ENCODE assay signal across 1 fruit fly cellular context in the genomic region with DNA sequence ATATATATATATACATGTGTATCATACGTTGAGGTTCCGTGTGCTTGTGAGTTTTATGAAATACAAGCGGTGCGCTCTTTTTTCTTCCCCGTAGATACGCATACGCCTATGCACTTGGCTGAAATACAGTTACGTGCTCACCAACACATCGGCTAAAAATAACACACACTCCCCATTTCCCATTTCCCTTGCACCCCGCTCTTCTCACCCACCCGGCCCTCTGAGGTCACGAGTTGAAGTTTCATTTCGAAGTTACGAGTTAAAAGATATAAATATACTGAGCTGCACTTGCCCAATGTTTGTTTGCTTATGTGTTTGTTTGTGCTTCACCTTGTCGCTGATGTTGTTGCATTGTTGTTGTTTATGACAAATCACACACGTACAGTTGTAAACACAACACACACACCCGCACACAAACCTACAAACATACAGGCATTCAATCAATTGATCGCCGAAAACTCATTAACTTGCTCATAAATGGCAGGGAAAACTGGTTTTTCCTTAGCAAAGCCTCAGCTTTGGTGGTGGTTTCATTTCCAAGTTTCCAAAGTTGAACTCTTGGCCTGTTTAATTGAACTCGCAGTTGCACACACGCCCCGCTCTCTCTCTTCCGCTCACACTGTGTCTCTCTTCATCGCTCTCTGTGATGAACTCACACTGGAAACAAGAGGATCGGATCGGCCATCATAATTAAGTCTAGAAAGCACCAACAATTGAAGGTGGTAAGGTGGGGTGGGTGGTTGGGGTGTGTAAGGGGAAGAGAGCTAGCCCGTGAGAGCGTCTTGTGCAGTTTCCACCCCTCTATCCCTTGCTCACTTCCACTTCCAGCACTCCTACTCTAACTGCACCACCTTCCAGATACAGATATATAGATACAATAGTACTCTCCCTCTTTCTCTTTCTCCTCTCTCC.
TF ChIP-seq lines count a peak whose summit lies in the region.

No protein-coding gene starts in this region.

TF ChIP-seq in whole organism, embryonic, 481 proteins besides CTCF, POLR2A, EP300 and RAD21 (continued from another document and continues in another):
- no peak for TF ChIP-seq exex (tag; optimal IDR thresholded peaks at IDR 0.05; lab: Kevin White, UChicago)
- no peak for TF ChIP-seq CG2202 (tag; optimal IDR thresholded peaks at IDR 0.05; lab: Kevin White, UChicago)
- TF ChIP-seq CG3065 (GFP tag; optimal IDR thresholded peaks at IDR 0.05; lab: Kevin White, UChicago), result no peak
- TF ChIP-seq shn (GFP tag; optimal IDR thresholded peaks at IDR 0.05; lab: Kevin White, UChicago), result no peak
- no peak for TF ChIP-seq CG11085 (GFP tag; IDR thresholded peaks at IDR 0.05; lab: Robert Waterston, UW)
- no peak for TF ChIP-seq CG8388 (GFP tag; optimal IDR thresholded peaks at IDR 0.05; lab: Kevin White, UChicago)
- no peak for TF ChIP-seq CG14710 (tag; optimal IDR thresholded peaks at IDR 0.05; lab: Kevin White, UChicago)
- TF ChIP-seq Abd-B (GFP tag; optimal IDR thresholded peaks at IDR 0.05; lab: Kevin White, UChicago), result no peak
- no peak for TF ChIP-seq tio (GFP tag; optimal IDR thresholded peaks at IDR 0.05; lab: Kevin White, UChicago)
- TF ChIP-seq CG10654 (GFP tag; optimal IDR thresholded peaks at IDR 0.05; lab: Kevin White, UChicago), result no peak
- no peak for TF ChIP-seq CG9727 (GFP tag; optimal IDR thresholded peaks at IDR 0.05; lab: Kevin White, UChicago)
- TF ChIP-seq CG17361 (GFP tag; IDR thresholded peaks at IDR 0.05; lab: Robert Waterston, UW), result no peak
- no peak for TF ChIP-seq CG6854 (GFP tag; optimal IDR thresholded peaks at IDR 0.05; lab: Kevin White, UChicago)
- TF ChIP-seq so (GFP tag; IDR thresholded peaks at IDR 0.05; lab: Robert Waterston, UW), result 0 out of 3 replicates have a peak, but pooled peaks have one; percentile 32
- no peak for TF ChIP-seq CG8359 (GFP tag; optimal IDR thresholded peaks at IDR 0.05; lab: Kevin White, UChicago; ENCODE audit: borderline replicate concordance)
- TF ChIP-seq CG15479 (GFP tag; optimal IDR thresholded peaks at IDR 0.05; lab: Kevin White, UChicago), result peak; percentile 35
- no peak for TF ChIP-seq Lhr (GFP tag; optimal IDR thresholded peaks at IDR 0.05; lab: Kevin White, UChicago)
- no peak for TF ChIP-seq pum (GFP tag; optimal IDR thresholded peaks at IDR 0.05; lab: Kevin White, UChicago)
- TF ChIP-seq mirr (GFP tag; optimal IDR thresholded peaks at IDR 0.05; lab: Kevin White, UChicago), result no peak
- no peak for TF ChIP-seq br (optimal IDR thresholded peaks at IDR 0.05; lab: Kevin White, UChicago)
- no peak for TF ChIP-seq vnd (GFP tag; IDR thresholded peaks at IDR 0.05; lab: Robert Waterston, UW; ENCODE audit: partially characterized antibody)
- no peak for TF ChIP-seq her (GFP tag; optimal IDR thresholded peaks at IDR 0.05; lab: Kevin White, UChicago)
- TF ChIP-seq fru (optimal IDR thresholded peaks at IDR 0.05; lab: Kevin White, UChicago), result no peak
- TF ChIP-seq BtbVII (GFP tag; optimal IDR thresholded peaks at IDR 0.05; lab: Kevin White, UChicago), result peak; percentile 31
- no peak for TF ChIP-seq gsb (GFP tag; IDR thresholded peaks at IDR 0.05; lab: Robert Waterston, UW)
- TF ChIP-seq pfk (GFP tag; optimal IDR thresholded peaks at IDR 0.05; lab: Kevin White, UChicago), result no peak
- peak; percentile 38 for TF ChIP-seq CG15601 (tag; optimal IDR thresholded peaks at IDR 0.05; lab: Kevin White, UChicago)
- no peak for TF ChIP-seq NC2α (GFP tag; optimal IDR thresholded peaks at IDR 0.05; lab: Kevin White, UChicago)
- TF ChIP-seq salm (tag; optimal IDR thresholded peaks at IDR 0.05; lab: Kevin White, UChicago), result no peak
- TF ChIP-seq Ptx1 (GFP tag; IDR thresholded peaks at IDR 0.05; lab: Robert Waterston, UW), result no peak
- TF ChIP-seq Hsf (GFP tag; optimal IDR thresholded peaks at IDR 0.05; lab: Kevin White, UChicago), result no peak
- no peak for TF ChIP-seq CG9215 (GFP tag; IDR thresholded peaks at IDR 0.05; lab: Robert Waterston, UW)
- 0 out of 3 replicates have a peak, but pooled peaks have one; percentile 24 for TF ChIP-seq CG2199 (GFP tag; IDR thresholded peaks at IDR 0.05; lab: Robert Waterston, UW)
- TF ChIP-seq CG6791 (GFP tag; IDR thresholded peaks at IDR 0.05; lab: Robert Waterston, UW; ENCODE audit: partially characterized antibody), result no peak
- TF ChIP-seq Optix (GFP tag; IDR thresholded peaks at IDR 0.05; lab: Robert Waterston, UW), result no peak
- no peak for TF ChIP-seq gfzf (GFP tag; optimal IDR thresholded peaks at IDR 0.05; lab: Kevin White, UChicago)
- TF ChIP-seq Doc3 (GFP tag; IDR thresholded peaks at IDR 0.05; lab: Robert Waterston, UW; ENCODE audit: partially characterized antibody), result no peak
- TF ChIP-seq Sry-β (GFP tag; optimal IDR thresholded peaks at IDR 0.05; lab: Kevin White, UChicago), result no peak
- TF ChIP-seq ssp (GFP tag; IDR thresholded peaks at IDR 0.05; lab: Robert Waterston, UW), result no peak
- no peak for TF ChIP-seq CG17186 (GFP tag; optimal IDR thresholded peaks at IDR 0.05; lab: Kevin White, UChicago)
- TF ChIP-seq Dip3 (GFP tag; optimal IDR thresholded peaks at IDR 0.05; lab: Kevin White, UChicago), result no peak
- no peak for TF ChIP-seq GATAe (GFP tag; conservative IDR thresholded peaks at IDR 0.05; lab: Robert Waterston, UW)
- TF ChIP-seq CG1603 (tag; optimal IDR thresholded peaks at IDR 0.05; lab: Kevin White, UChicago), result no peak
- TF ChIP-seq CG1832 (GFP tag; optimal IDR thresholded peaks at IDR 0.05; lab: Kevin White, UChicago), result peak; percentile 75
- TF ChIP-seq Fer1 (GFP tag; optimal IDR thresholded peaks at IDR 0.05; lab: Kevin White, UChicago), result no peak
- no peak for TF ChIP-seq CG7928 (GFP tag; optimal IDR thresholded peaks at IDR 0.05; lab: Kevin White, UChicago)
- no peak for TF ChIP-seq Atf3 (GFP tag; optimal IDR thresholded peaks at IDR 0.05; lab: Kevin White, UChicago)
- TF ChIP-seq CG4854 (GFP tag; optimal IDR thresholded peaks at IDR 0.05; lab: Kevin White, UChicago), result no peak
- peak; percentile 6 for TF ChIP-seq CG12219 (GFP tag; optimal IDR thresholded peaks at IDR 0.05; lab: Kevin White, UChicago)
- no peak for TF ChIP-seq Vsx1 (GFP tag; optimal IDR thresholded peaks at IDR 0.05; lab: Kevin White, UChicago)
- TF ChIP-seq scrt (GFP tag; optimal IDR thresholded peaks at IDR 0.05; lab: Kevin White, UChicago), result no peak
- no peak for TF ChIP-seq CG14965 (GFP tag; optimal IDR thresholded peaks at IDR 0.05; lab: Kevin White, UChicago; ENCODE audit: borderline replicate concordance)
- TF ChIP-seq CG14860 (GFP tag; IDR thresholded peaks at IDR 0.05; lab: Robert Waterston, UW; ENCODE audit: partially characterized antibody), result no peak
- TF ChIP-seq seq (GFP tag; IDR thresholded peaks at IDR 0.05; lab: Robert Waterston, UW), result peak; percentile 80
- no peak for TF ChIP-seq Oaz (GFP tag; IDR thresholded peaks at IDR 0.05; lab: Robert Waterston, UW)
- no peak for TF ChIP-seq CG16813 (GFP tag; IDR thresholded peaks at IDR 0.05; lab: Robert Waterston, UW; ENCODE audit: partially characterized antibody)
- no peak for TF ChIP-seq Myb (GFP tag; optimal IDR thresholded peaks at IDR 0.05; lab: Kevin White, UChicago)
- TF ChIP-seq caup (GFP tag; optimal IDR thresholded peaks at IDR 0.05; lab: Kevin White, UChicago; ENCODE audit: severe bottlenecking), result no peak
- no peak for TF ChIP-seq psq (GFP tag; optimal IDR thresholded peaks at IDR 0.05; lab: Kevin White, UChicago)
- TF ChIP-seq toy (GFP tag; IDR thresholded peaks at IDR 0.05; lab: Robert Waterston, UW), result no peak
- TF ChIP-seq sim (GFP tag; IDR thresholded peaks at IDR 0.05; lab: Robert Waterston, UW), result no peak
- no peak for TF ChIP-seq en (GFP tag; optimal IDR thresholded peaks at IDR 0.05; lab: Kevin White, UChicago)
- TF ChIP-seq CG30020 (tag; optimal IDR thresholded peaks at IDR 0.05; lab: Kevin White, UChicago), result no peak
- no peak for TF ChIP-seq kah (GFP tag; optimal IDR thresholded peaks at IDR 0.05; lab: Kevin White, UChicago)
- TF ChIP-seq CG6654 (GFP tag; optimal IDR thresholded peaks at IDR 0.05; lab: Kevin White, UChicago), result no peak
- TF ChIP-seq Hr51 (GFP tag; optimal IDR thresholded peaks at IDR 0.05; lab: Kevin White, UChicago), result no peak
- no peak for TF ChIP-seq CG1647 (GFP tag; optimal IDR thresholded peaks at IDR 0.05; lab: Kevin White, UChicago)
- TF ChIP-seq ro (GFP tag; IDR thresholded peaks at IDR 0.05; lab: Robert Waterston, UW), result no peak
- TF ChIP-seq Sin3A (optimal IDR thresholded peaks at IDR 0.05; lab: Kevin White, UChicago), result no peak
- 0 out of 2 replicates have a peak, but pooled peaks have one; percentile 5 for TF ChIP-seq onecut (GFP tag; IDR thresholded peaks at IDR 0.05; lab: Robert Waterston, UW)
- TF ChIP-seq HmgZ (tag; optimal IDR thresholded peaks at IDR 0.05; lab: Kevin White, UChicago), result no peak
- TF ChIP-seq yki (optimal IDR thresholded peaks at IDR 0.05; lab: Kevin White, UChicago), result no peak
- TF ChIP-seq sr (GFP tag; IDR thresholded peaks at IDR 0.05; lab: Robert Waterston, UW), result no peak
- TF ChIP-seq Sox102F (GFP tag; optimal IDR thresholded peaks at IDR 0.05; lab: Kevin White, UChicago), result no peak
- no peak for TF ChIP-seq CG14441 (GFP tag; IDR thresholded peaks at IDR 0.05; lab: Robert Waterston, UW)
- TF ChIP-seq CG8478 (optimal IDR thresholded peaks at IDR 0.05; lab: Kevin White, UChicago), result no peak
- peak; percentile 22 for TF ChIP-seq CHES-1-like (GFP tag; optimal IDR thresholded peaks at IDR 0.05; lab: Kevin White, UChicago)
- no peak for TF ChIP-seq tap (tag; optimal IDR thresholded peaks at IDR 0.05; lab: Kevin White, UChicago)
- TF ChIP-seq chif (GFP tag; optimal IDR thresholded peaks at IDR 0.05; lab: Kevin White, UChicago), result no peak
- TF ChIP-seq Opbp (GFP tag; IDR thresholded peaks at IDR 0.05; lab: Robert Waterston, UW; ENCODE audit: partially characterized antibody), result no peak
- TF ChIP-seq CG18262 (tag; optimal IDR thresholded peaks at IDR 0.05; lab: Kevin White, UChicago), result no peak
- TF ChIP-seq CG3163 (GFP tag; optimal IDR thresholded peaks at IDR 0.05; lab: Kevin White, UChicago), result peak; percentile 19
- no peak for TF ChIP-seq ranshi (GFP tag; IDR thresholded peaks at IDR 0.05; lab: Robert Waterston, UW)
- no peak for TF ChIP-seq CG12155 (GFP tag; optimal IDR thresholded peaks at IDR 0.05; lab: Kevin White, UChicago)
- TF ChIP-seq CG15696 (tag; optimal IDR thresholded peaks at IDR 0.05; lab: Kevin White, UChicago), result no peak
- TF ChIP-seq CG12104 (GFP tag; optimal IDR thresholded peaks at IDR 0.05; lab: Kevin White, UChicago), result peak; percentile 2
- TF ChIP-seq gcm2 (GFP tag; optimal IDR thresholded peaks at IDR 0.05; lab: Kevin White, UChicago), result no peak
- no peak for TF ChIP-seq CG34224 (GFP tag; IDR thresholded peaks at IDR 0.05; lab: Robert Waterston, UW; ENCODE audit: partially characterized antibody)
- no peak for TF ChIP-seq CG6175 (GFP tag; IDR thresholded peaks at IDR 0.05; lab: Robert Waterston, UW)
- TF ChIP-seq CG12744 (GFP tag; optimal IDR thresholded peaks at IDR 0.05; lab: Kevin White, UChicago), result no peak
- no peak for TF ChIP-seq wor (GFP tag; IDR thresholded peaks at IDR 0.05; lab: Robert Waterston, UW)
- TF ChIP-seq Blimp-1 (GFP tag; optimal IDR thresholded peaks at IDR 0.05; lab: Kevin White, UChicago), result no peak
- no peak for TF ChIP-seq insv (GFP tag; optimal IDR thresholded peaks at IDR 0.05; lab: Kevin White, UChicago)
- no peak for TF ChIP-seq ac (GFP tag; optimal IDR thresholded peaks at IDR 0.05; lab: Kevin White, UChicago)
- no peak for TF ChIP-seq croc (GFP tag; conservative IDR thresholded peaks at IDR 0.05; lab: Robert Waterston, UW)
- TF ChIP-seq wdn (GFP tag; IDR thresholded peaks at IDR 0.05; lab: Robert Waterston, UW), result 0 out of 2 replicates have a peak, but pooled peaks have one; percentile 10
- no peak for TF ChIP-seq CG34376 (GFP tag; optimal IDR thresholded peaks at IDR 0.05; lab: Kevin White, UChicago)
- TF ChIP-seq stc (GFP tag; IDR thresholded peaks at IDR 0.05; lab: Robert Waterston, UW), result no peak
- no peak for TF ChIP-seq tup (GFP tag; optimal IDR thresholded peaks at IDR 0.05; lab: Kevin White, UChicago)
- peak; percentile 4 for TF ChIP-seq Nf-YC (tag; optimal IDR thresholded peaks at IDR 0.05; lab: Kevin White, UChicago)
- no peak for TF ChIP-seq CG10274 (GFP tag; optimal IDR thresholded peaks at IDR 0.05; lab: Kevin White, UChicago)
- TF ChIP-seq tin (GFP tag; optimal IDR thresholded peaks at IDR 0.05; lab: Kevin White, UChicago), result no peak
- no peak for TF ChIP-seq CG5953 (GFP tag; IDR thresholded peaks at IDR 0.05; lab: Robert Waterston, UW)
- no peak for TF ChIP-seq nau (GFP tag; optimal IDR thresholded peaks at IDR 0.05; lab: Kevin White, UChicago)
- TF ChIP-seq Drgx (GFP tag; IDR thresholded peaks at IDR 0.05; lab: Robert Waterston, UW), result 0 out of 2 replicates have a peak, but pooled peaks have one; percentile 19
- no peak for TF ChIP-seq HHEX (GFP tag; optimal IDR thresholded peaks at IDR 0.05; lab: Kevin White, UChicago)
- no peak for TF ChIP-seq pnt (GFP tag; optimal IDR thresholded peaks at IDR 0.05; lab: Kevin White, UChicago)
- no peak for TF ChIP-seq CG10267 (tag; optimal IDR thresholded peaks at IDR 0.05; lab: Kevin White, UChicago)
- TF ChIP-seq CG17328 (GFP tag; IDR thresholded peaks at IDR 0.05; lab: Robert Waterston, UW), result no peak
- TF ChIP-seq cato (GFP tag; optimal IDR thresholded peaks at IDR 0.05; lab: Kevin White, UChicago; ENCODE audit: borderline replicate concordance), result no peak
- no peak for TF ChIP-seq esg (GFP tag; conservative IDR thresholded peaks at IDR 0.05; lab: Robert Waterston, UW)
- 0 out of 2 replicates have a peak, but pooled peaks have one; percentile 35 for TF ChIP-seq sna (GFP tag; IDR thresholded peaks at IDR 0.05; lab: Robert Waterston, UW; ENCODE audit: partially characterized antibody)
- TF ChIP-seq CG3407 (GFP tag; optimal IDR thresholded peaks at IDR 0.05; lab: Kevin White, UChicago), result no peak
- no peak for TF ChIP-seq corto (GFP tag; optimal IDR thresholded peaks at IDR 0.05; lab: Kevin White, UChicago)
- TF ChIP-seq CG13775 (GFP tag; optimal IDR thresholded peaks at IDR 0.05; lab: Kevin White, UChicago), result no peak
- no peak for TF ChIP-seq CG2120 (GFP tag; optimal IDR thresholded peaks at IDR 0.05; lab: Kevin White, UChicago)
- no peak for TF ChIP-seq CG10431 (GFP tag; optimal IDR thresholded peaks at IDR 0.05; lab: Kevin White, UChicago)
- no peak for TF ChIP-seq CG15514 (GFP tag; optimal IDR thresholded peaks at IDR 0.05; lab: Kevin White, UChicago)
- TF ChIP-seq CG32767 (GFP tag; IDR thresholded peaks at IDR 0.05; lab: Robert Waterston, UW), result 0 out of 2 replicates have a peak, but pooled peaks have one; percentile 34
- no peak for TF ChIP-seq ems (GFP tag; optimal IDR thresholded peaks at IDR 0.05; lab: Kevin White, UChicago)
- TF ChIP-seq MBD-R2 (GFP tag; IDR thresholded peaks at IDR 0.05; lab: Robert Waterston, UW), result no peak
- TF ChIP-seq Poxn (GFP tag; IDR thresholded peaks at IDR 0.05; lab: Robert Waterston, UW), result no peak
- TF ChIP-seq D19B (GFP tag; optimal IDR thresholded peaks at IDR 0.05; lab: Kevin White, UChicago), result no peak
- TF ChIP-seq lab (GFP tag; optimal IDR thresholded peaks at IDR 0.05; lab: Kevin White, UChicago), result peak; percentile 34
